Worm (Caenorhabditis elegans): Measurements from ENCODE around the gene R05C11.4.

R05C11.4 gene

DNA sequence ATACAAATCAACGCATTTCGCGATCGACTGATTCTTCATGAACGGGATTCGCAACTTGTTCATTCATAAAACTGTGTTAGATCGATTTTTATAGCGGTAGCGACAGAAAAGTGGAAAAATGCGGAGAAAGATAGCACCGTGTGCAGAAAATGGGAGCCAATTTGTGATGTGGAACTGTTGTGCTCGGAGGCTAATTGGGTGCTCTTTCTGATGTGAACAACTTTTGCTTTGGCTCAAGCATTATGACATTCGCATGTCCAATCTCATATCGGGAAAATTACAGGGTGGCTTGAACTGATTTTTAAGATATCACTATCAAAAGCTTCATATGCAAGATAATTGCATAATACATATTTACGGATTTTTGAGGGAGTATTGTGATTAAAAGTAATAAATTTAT, 48.5 kb downstream of the R05C11.4 start, which contains the start of gene C23H5.11:
Gene C23H5.11 (minus strand): TSS at position 101 of the 400 bp plus-strand sequence.
- TF ChIP-seq lsy-2 (tag; optimal IDR thresholded peaks at IDR 0.05): no peak
- no peak for TF ChIP-seq sptf-1 (tag; optimal IDR thresholded peaks at IDR 0.05)
- TF ChIP-seq nhr-237 (tag; optimal IDR thresholded peaks at IDR 0.05): no peak
- no peak for TF ChIP-seq ztf-11 (tag; optimal IDR thresholded peaks at IDR 0.05)
- no peak for TF ChIP-seq ceh-43 (GFP tag; optimal IDR thresholded peaks at IDR 0.05)
- TF ChIP-seq blmp-1 (tag; optimal IDR thresholded peaks at IDR 0.05): no peak
- no peak for TF ChIP-seq unc-62 (GFP tag; optimal IDR thresholded peaks at IDR 0.05)
- TF ChIP-seq ham-2 (GFP tag; optimal IDR thresholded peaks at IDR 0.05): no peak
- no peak for TF ChIP-seq snpc-4 (tag; optimal IDR thresholded peaks at IDR 0.05)
- TF ChIP-seq hlh-1 (tag; optimal IDR thresholded peaks at IDR 0.05): no peak
- no peak for TF ChIP-seq lin-32 (GFP tag; optimal IDR thresholded peaks at IDR 0.05)
- no peak for TF ChIP-seq cnd-1 (tag; optimal IDR thresholded peaks at IDR 0.05)
- TF ChIP-seq sem-2 (GFP tag; optimal IDR thresholded peaks at IDR 0.05): no peak
- TF ChIP-seq flh-1 (GFP tag; optimal IDR thresholded peaks at IDR 0.05): no peak
- TF ChIP-seq ces-1 (GFP tag; optimal IDR thresholded peaks at IDR 0.05): no peak
- no peak for TF ChIP-seq drap-1 (GFP tag; optimal IDR thresholded peaks at IDR 0.05)
- TF ChIP-seq M03D4.4 (tag; optimal IDR thresholded peaks at IDR 0.05): no peak
- TF ChIP-seq nhr-76 (tag; optimal IDR thresholded peaks at IDR 0.05): no peak
- TF ChIP-seq unc-120 (tag; optimal IDR thresholded peaks at IDR 0.05; ENCODE audit: poor library complexity, severe bottlenecking): no peak
- TF ChIP-seq lin-13 (tag; optimal IDR thresholded peaks at IDR 0.05): no peak

- TF ChIP-seq nhr-76 (tag; optimal IDR thresholded peaks at IDR 0.05) (no peak), nhr-237 (tag; optimal IDR thresholded peaks at IDR 0.05) (no peak)
Measured at ce11 chrIV:2102793-2103192, 51.5 kb downstream of the R05C11.4 start, which contains the start of gene C23H5.15. TSS of gene C23H5.15 (minus strand) at chrIV:2102893.
